Fruit fly (Drosophila melanogaster) whole organism, embryonic: ENCODE measurements around the gene CG14820.

Experiments
- Ada2b ChIP-seq: fragments of 200-800 bp; sonication (Bioruptor generic); IDR thresholded peaks from 2 replicates; pipeline ENCODE4 v1.3.6; 2022; ENCODE audit warnings: missing biosample characterization, missing genetic modification characterization
- CG1024 ChIP-seq: fragments of 200-800 bp; sonication (Bioruptor generic); IDR thresholded peaks from 2 replicates; pipeline ENCODE4 v1.3.6; 2022; ENCODE audit warnings: missing biosample characterization, missing genetic modification characterization
- CG10979 ChIP-seq: fragments of 200-800 bp; sonication (Bioruptor generic); optimal IDR thresholded peaks from 2 replicates; lab custom pipeline; 2018; ENCODE audit warnings: missing biosample characterization, mild to moderate bottlenecking, missing genetic modification characterization, moderate library complexity
- CG12219 ChIP-seq: fragments of 200-800 bp; sonication (Bioruptor generic); optimal IDR thresholded peaks from 3 replicates; lab custom pipeline; 2018; ENCODE audit warnings: missing biosample characterization, mild to moderate bottlenecking, missing genetic modification characterization
- CG12236 ChIP-seq: fragments of 200-800 bp; sonication (Bioruptor generic); optimal IDR thresholded peaks from 2 replicates; lab custom pipeline; 2016; ENCODE audit warnings: missing biosample characterization, missing genetic modification characterization
- CG17328 ChIP-seq: fragments of 200-800 bp; sonication (Bioruptor generic); IDR thresholded peaks from 2 replicates; pipeline ENCODE4 v1.3.6; 2022; ENCODE audit warnings: missing biosample characterization, missing genetic modification characterization
- CG17912 ChIP-seq: fragments of 200-800 bp; sonication (Bioruptor generic); optimal IDR thresholded peaks from 2 replicates; lab custom pipeline; 2018; ENCODE audit warnings: missing biosample characterization, mild to moderate bottlenecking, missing genetic modification characterization
- CG18476 ChIP-seq: fragments of 200-800 bp; sonication (Bioruptor generic); optimal IDR thresholded peaks from 2 replicates; lab custom pipeline; 2016; ENCODE audit warnings: missing biosample characterization, mild to moderate bottlenecking, missing genetic modification characterization
- CG2120 ChIP-seq: fragments of 200-800 bp; sonication (Bioruptor generic); optimal IDR thresholded peaks from 3 replicates; lab custom pipeline; 2016; ENCODE audit warnings: missing biosample characterization, missing genetic modification characterization
- CG2199 ChIP-seq: fragments of 200-800 bp; sonication (Bioruptor generic); IDR thresholded peaks from 3 replicates; pipeline ENCODE4 v1.3.6; 2022; ENCODE audit warnings: missing biosample characterization, missing genetic modification characterization
- CG4282 ChIP-seq: fragments of 200-800 bp; sonication (Bioruptor generic); optimal IDR thresholded peaks from 2 replicates; lab custom pipeline; 2016; ENCODE audit warnings: missing biosample characterization, missing genetic modification characterization
- CG4854 ChIP-seq: fragments of 200-800 bp; sonication (Bioruptor generic); optimal IDR thresholded peaks from 2 replicates; lab custom pipeline; 2016; ENCODE audit warnings: missing biosample characterization, missing genetic modification characterization, inconsistent platforms
- CG7987 ChIP-seq: fragments of 200-800 bp; sonication (Bioruptor generic); optimal IDR thresholded peaks from 2 replicates; lab custom pipeline; 2018; ENCODE audit warnings: missing biosample characterization, mild to moderate bottlenecking, missing genetic modification characterization, moderate library complexity
- CG8765 ChIP-seq: fragments of 200-800 bp; sonication (Bioruptor generic); IDR thresholded peaks from 2 replicates; pipeline ENCODE4 v1.3.6; 2022; ENCODE audit warnings: missing biosample characterization, missing genetic modification characterization
- CG9932 ChIP-seq: fragments of 200-800 bp; sonication (Bioruptor generic); IDR thresholded peaks from 2 replicates; pipeline ENCODE4 v1.3.6; 2022; ENCODE audit warnings: missing biosample characterization, missing genetic modification characterization
- D ChIP-seq, 2 experiments: fragments of 200-800 bp in 1 of 2; fragments of >200 bp in 1 of 2; sonication (Bioruptor generic) in 1 of 2; optimal IDR thresholded peaks; 2 replicates in 1 of 2; 3 replicates in 1 of 2; lab custom pipeline; 2017; ENCODE audit warnings: mild to moderate bottlenecking in 1 of 2, missing biosample characterization in 1 of 2, missing genetic modification characterization in 1 of 2, missing genetic modification reagents in 1 of 2
- Dref ChIP-seq: fragments of 200-800 bp; sonication (Bioruptor generic); IDR thresholded peaks from 2 replicates; pipeline ENCODE4 v1.3.6; 2022; ENCODE audit warnings: missing biosample characterization, missing genetic modification characterization
- ERR ChIP-seq: fragments of 200-800 bp; sonication (Bioruptor generic); optimal IDR thresholded peaks from 2 replicates; lab custom pipeline; 2016; ENCODE audit warnings: missing biosample characterization, missing genetic modification characterization
- Ets65A ChIP-seq: fragments of 200-800 bp; sonication (Bioruptor generic); peaks from one replicate; lab custom pipeline; 2016; ENCODE audit warnings: missing biosample characterization, missing genetic modification characterization
- Hr78 ChIP-seq, 2 experiments: fragments of 200-800 bp in 1 of 2; fragments of >200 bp in 1 of 2; sonication (Bioruptor generic) in 1 of 2; optimal IDR thresholded peaks; 2 replicates each; lab custom pipeline; 2017 to 2019; ENCODE audit warnings: missing biosample characterization in 2 of 2, missing genetic modification characterization in 2 of 2, mild to moderate bottlenecking in 1 of 2, moderate library complexity in 1 of 2
- Hsf ChIP-seq: fragments of 200-800 bp; sonication (Bioruptor generic); optimal IDR thresholded peaks from 3 replicates; lab custom pipeline; 2016; ENCODE audit warnings: missing biosample characterization, missing genetic modification characterization
- Lhr ChIP-seq: fragments of 200-800 bp; sonication (Bioruptor generic); optimal IDR thresholded peaks from 3 replicates; lab custom pipeline; 2017; ENCODE audit warnings: mild to moderate bottlenecking, missing biosample characterization, missing genetic modification reagents, missing genetic modification characterization
- NC2α ChIP-seq: fragments of 200-800 bp; sonication (Bioruptor generic); optimal IDR thresholded peaks from 2 replicates; lab custom pipeline; 2016; ENCODE audit warnings: missing biosample characterization, missing genetic modification characterization
- NK7.1 ChIP-seq: fragments of 200-800 bp; sonication (Bioruptor generic); optimal IDR thresholded peaks from 3 replicates; lab custom pipeline; 2016; ENCODE audit warnings: missing biosample characterization, missing genetic modification characterization
- Nf-YC ChIP-seq: fragments of 200-800 bp; optimal IDR thresholded peaks from 3 replicates; lab custom pipeline; 2019; ENCODE audit warnings: missing biosample characterization, mild to moderate bottlenecking, missing genetic modification characterization, moderate library complexity
- Scr ChIP-seq: fragments of 200-800 bp; sonication (Bioruptor generic); IDR thresholded peaks from 2 replicates; pipeline ENCODE4 v1.3.6; 2022; ENCODE audit warnings: missing biosample characterization, missing genetic modification characterization; ENCODE audit not compliant: partially characterized antibody
- Sin3A ChIP-seq: fragments of >200 bp; optimal IDR thresholded peaks from 2 replicates; lab custom pipeline; 2018
- Trl ChIP-seq, 3 experiments: fragments of >200 bp in 2 of 3; fragments of 200-800 bp in 1 of 3; sonication (Bioruptor generic) in 1 of 3; optimal IDR thresholded peaks; 2 replicates in 1 of 3; 3 replicates in 2 of 3; lab custom pipeline; 2016 to 2017; ENCODE audit warnings: missing biosample characterization in 1 of 3, missing genetic modification characterization in 1 of 3
- Vsx1 ChIP-seq: fragments of 200-800 bp; sonication (Bioruptor generic); optimal IDR thresholded peaks from 2 replicates; lab custom pipeline; 2017; ENCODE audit warnings: missing biosample characterization, mild to moderate bottlenecking, missing genetic modification characterization, missing genetic modification reagents
- az2 ChIP-seq: fragments of 200-800 bp; sonication (Bioruptor generic); optimal IDR thresholded peaks from 3 replicates; lab custom pipeline; 2016; ENCODE audit warnings: missing biosample characterization, missing genetic modification characterization
- bowl ChIP-seq: fragments of 200-800 bp; sonication (Bioruptor generic); IDR thresholded peaks from 2 replicates; pipeline ENCODE4 v1.3.6; 2022; ENCODE audit warnings: missing biosample characterization, missing genetic modification characterization
- cas ChIP-seq: fragments of 200-800 bp; sonication (Bioruptor generic); IDR thresholded peaks from 2 replicates; pipeline ENCODE4 v1.3.6; 2022; ENCODE audit warnings: missing biosample characterization, missing genetic modification characterization
- disco-r ChIP-seq: fragments of 200-800 bp; sonication (Bioruptor generic); optimal IDR thresholded peaks from 2 replicates; lab custom pipeline; 2016; ENCODE audit warnings: missing biosample characterization, missing genetic modification characterization
- dmrt99B ChIP-seq: fragments of 200-800 bp; sonication (Bioruptor generic); optimal IDR thresholded peaks from 2 replicates; lab custom pipeline; 2018; ENCODE audit warnings: missing biosample characterization, mild to moderate bottlenecking, missing genetic modification characterization, moderate library complexity
- gcm ChIP-seq: fragments of 200-800 bp; sonication (Bioruptor generic); optimal IDR thresholded peaks from 2 replicates; lab custom pipeline; 2019; ENCODE audit warnings: missing biosample characterization, mild to moderate bottlenecking, missing genetic modification characterization, moderate library complexity
- gro ChIP-seq: fragments of 200-800 bp; sonication (Bioruptor generic); optimal IDR thresholded peaks from 2 replicates; lab custom pipeline; 2016; ENCODE audit warnings: missing biosample characterization, missing genetic modification characterization
- h ChIP-seq: fragments of >200 bp; optimal IDR thresholded peaks from 2 replicates; lab custom pipeline; 2017
- hbn ChIP-seq: fragments of 200-800 bp; sonication (Bioruptor generic); IDR thresholded peaks from 2 replicates; pipeline ENCODE4 v1.3.6; 2022; ENCODE audit warnings: missing biosample characterization, missing genetic modification characterization; ENCODE audit not compliant: partially characterized antibody
- hkb ChIP-seq, 2 experiments: fragments of 200-800 bp in 1 of 2; fragments of >200 bp in 1 of 2; sonication (Bioruptor generic) in 1 of 2; IDR thresholded peaks in 1 of 2; optimal IDR thresholded peaks in 1 of 2; 2 replicates each; pipeline versions ENCODE4 v1.3.6 to Lab custom; 2017 to 2022; ENCODE audit warnings: missing biosample characterization in 1 of 2, missing genetic modification characterization in 1 of 2
- mirr ChIP-seq: fragments of 200-800 bp; sonication (Bioruptor generic); optimal IDR thresholded peaks from 3 replicates; lab custom pipeline; 2018; ENCODE audit warnings: missing biosample characterization, mild to moderate bottlenecking, missing genetic modification characterization
- oc ChIP-seq: fragments of 200-800 bp; sonication (Bioruptor generic); optimal IDR thresholded peaks from 2 replicates; lab custom pipeline; 2018; ENCODE audit warnings: missing biosample characterization, mild to moderate bottlenecking, missing genetic modification characterization, moderate library complexity
- pfk ChIP-seq: fragments of 200-800 bp; sonication (Bioruptor generic); optimal IDR thresholded peaks from 2 replicates; lab custom pipeline; 2018; ENCODE audit warnings: missing biosample characterization, mild to moderate bottlenecking, missing genetic modification characterization, moderate library complexity
- rib ChIP-seq: fragments of 200-800 bp; sonication (Bioruptor generic); IDR thresholded peaks from 2 replicates; pipeline ENCODE4 v1.3.6; 2022; ENCODE audit warnings: missing biosample characterization, missing genetic modification characterization
- ro ChIP-seq: fragments of 200-800 bp; sonication (Bioruptor generic); IDR thresholded peaks from 2 replicates; pipeline ENCODE4 v1.3.6; 2022; ENCODE audit warnings: missing biosample characterization, missing genetic modification characterization
- sens-2 ChIP-seq: fragments of 200-800 bp; sonication (Bioruptor generic); IDR thresholded peaks from 2 replicates; pipeline ENCODE4 v1.3.6; 2022; ENCODE audit warnings: missing biosample characterization, missing genetic modification characterization
- seq ChIP-seq: fragments of 200-800 bp; sonication (Bioruptor generic); IDR thresholded peaks from 2 replicates; pipeline ENCODE4 v1.3.6; 2022; ENCODE audit warnings: missing biosample characterization, missing genetic modification characterization
- sim ChIP-seq: fragments of 200-800 bp; sonication (Bioruptor generic); IDR thresholded peaks from 2 replicates; pipeline ENCODE4 v1.3.6; 2022; ENCODE audit warnings: missing biosample characterization, missing genetic modification characterization
- sug ChIP-seq: fragments of 200-800 bp; optimal IDR thresholded peaks from 2 replicates; lab custom pipeline; 2019; ENCODE audit warnings: missing biosample characterization, mild to moderate bottlenecking, missing genetic modification characterization, moderate library complexity

Gene CG14820

DNA sequence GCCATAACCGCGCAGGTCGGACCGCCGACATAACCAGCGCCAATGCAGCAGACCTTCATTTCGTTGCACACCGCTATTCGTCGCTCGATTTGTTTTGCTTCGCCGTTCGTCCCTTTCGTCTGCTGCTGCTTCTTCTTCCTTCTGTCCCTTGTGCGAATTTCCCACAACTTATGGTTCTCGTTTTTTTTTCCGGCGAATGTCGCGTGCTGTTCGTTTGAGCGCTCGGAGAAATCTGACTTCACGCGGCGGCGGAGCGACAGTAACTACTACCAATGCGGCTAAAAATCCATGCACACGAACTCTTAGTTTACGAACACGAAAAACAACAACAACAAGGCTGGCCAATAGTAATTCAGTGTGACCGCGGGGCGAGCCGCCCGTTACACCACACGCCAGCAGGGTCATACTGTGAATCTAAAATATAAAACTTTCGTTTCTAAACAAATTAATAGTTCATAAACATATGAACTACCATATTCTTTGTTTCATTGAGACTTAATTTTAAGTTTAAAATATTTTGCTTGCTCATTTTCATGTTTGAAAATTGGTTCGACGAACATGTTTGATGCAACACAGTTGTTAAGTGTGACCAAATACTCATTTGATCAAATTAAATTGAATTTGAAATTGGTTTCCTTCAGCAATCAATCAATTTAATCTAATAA lies 31.9 kb downstream of the CG14820 start, which contains the start of gene sgl (continued):
- TF ChIP-seq Lhr (GFP tag; lab: Kevin White, UChicago) (peak; percentile 98), ro (GFP tag; lab: Robert Waterston, UW) (no peak), CG10979 (tag; lab: Kevin White, UChicago) (peak; percentile 22), CG12236 (GFP tag; lab: Kevin White, UChicago) (peak; percentile 20), mirr (GFP tag; lab: Kevin White, UChicago) (peak; percentile 34), h (lab: Kevin White, UChicago) (no peak), bowl (GFP tag; lab: Robert Waterston, UW) (0 out of 2 replicates have a peak, but pooled peaks have one; percentile 26), Vsx1 (GFP tag; lab: Kevin White, UChicago) (no peak), sens-2 (peak; percentile 47), Scr (GFP tag; lab: Robert Waterston, UW) (peak; percentile 43; the same call in 1 of the 2 replicates), cas (GFP tag; lab: Robert Waterston, UW) (no peak), az2 (peak; percentile 20), Trl (optimal IDR thresholded peaks at IDR 0.05; lab: Kevin White, UChicago) (peak in 1 of 2 experiments; percentile 55), Trl (GFP tag; optimal IDR thresholded peaks at IDR 0.05; lab: Kevin White, UChicago) (no peak), pfk (GFP tag; lab: Kevin White, UChicago) (peak; percentile 26), CG8765 (GFP tag; lab: Robert Waterston, UW) (0 out of 2 replicates have a peak, but pooled peaks have one; percentile 5), CG18476 (no peak), Ada2b (peak; percentile 46; the same call in 1 of the 2 replicates), sim (GFP tag; lab: Robert Waterston, UW) (no peak), CG2120 (GFP tag; lab: Kevin White, UChicago) (peak; percentile 51), CG7987 (GFP tag; lab: Kevin White, UChicago) (peak; percentile 57), CG9932 (peak; percentile 48), hbn (GFP tag; lab: Robert Waterston, UW) (0 out of 2 replicates have a peak, but pooled peaks have one; percentile 23), gro (peak; percentile 36), ERR (GFP tag; lab: Kevin White, UChicago) (peak; percentile 1), disco-r (GFP tag; lab: Kevin White, UChicago) (no peak), CG17328 (GFP tag; lab: Robert Waterston, UW) (0 out of 2 replicates have a peak, but pooled peaks have one; percentile 11), seq (GFP tag; lab: Robert Waterston, UW) (peak; percentile 7; the same call in 1 of the 2 replicates), NC2α (GFP tag; lab: Kevin White, UChicago) (peak; percentile 30), CG2199 (GFP tag; lab: Robert Waterston, UW) (0 out of 3 replicates have a peak, but pooled peaks have one; percentile 7), Hr78 (GFP tag; optimal IDR thresholded peaks at IDR 0.05; lab: Kevin White, UChicago) (no peak), Hsf (GFP tag; lab: Kevin White, UChicago) (no peak), hkb (optimal IDR thresholded peaks at IDR 0.05; lab: Kevin White, UChicago) (peak; percentile 28), hkb (GFP tag; IDR thresholded peaks at IDR 0.05; lab: Robert Waterston, UW) (peak; percentile 23; the same call in 1 of the 2 replicates), Sin3A (lab: Kevin White, UChicago) (peak; percentile 20), Dref (GFP tag; lab: Robert Waterston, UW) (peak; percentile 34; the same call in 1 of the 2 replicates), CG1024 (GFP tag; lab: Robert Waterston, UW) (peak; percentile 28; the same call in 1 of the 2 replicates), sug (tag; lab: Kevin White, UChicago) (peak; percentile 37), rib (GFP tag; lab: Robert Waterston, UW) (peak; percentile 92), CG4282 (no peak), oc (tag; lab: Kevin White, UChicago) (peak; percentile 25), CG12219 (GFP tag; lab: Kevin White, UChicago) (no peak), dmrt99B (tag; lab: Kevin White, UChicago) (no peak), Nf-YC (peak; percentile 100), CG17912 (GFP tag; lab: Kevin White, UChicago) (peak; percentile 61), gcm (peak; percentile 56), Ets65A (peak; percentile 43), CG4854 (GFP tag; lab: Kevin White, UChicago) (peak; percentile 1), NK7.1 (peak; percentile 21), D (optimal IDR thresholded peaks at IDR 0.05; lab: Kevin White, UChicago) (peak; percentile 75), D (GFP tag; optimal IDR thresholded peaks at IDR 0.05; lab: Kevin White, UChicago) (no peak)
